Worm (Caenorhabditis elegans) whole organism, L2 larva: ENCODE data around the gene nhr-242.
A peak's percentile ranks its signal among the peaks of the same experiment; 100 is the strongest.

ENCODE experiments used
- F13H6.1 ChIP-seq: sonication (generic microtip); optimal IDR thresholded peaks from 2 replicates; lab custom pipeline; 2016; ENCODE audit warnings: missing genetic modification characterization, missing compliant biosample characterization
- R02D3.7 ChIP-seq: fragments of 150-350 bp; optimal IDR thresholded peaks from 2 replicates; lab custom pipeline; 2014; ENCODE audit warnings: missing biosample characterization, missing genetic modification characterization
- aly-2 ChIP-seq: fragments of 150-350 bp; optimal IDR thresholded peaks from 2 replicates; lab custom pipeline; 2014; ENCODE audit warnings: missing biosample characterization, missing genetic modification characterization
- blmp-1 ChIP-seq: sonication (generic microtip); optimal IDR thresholded peaks from 2 replicates; lab custom pipeline; 2017; ENCODE audit warnings: missing genetic modification characterization, mild to moderate bottlenecking, missing compliant biosample characterization, antibody characterized with exemption, moderate library complexity; ENCODE audit not compliant: insufficient read depth
- ceh-16 ChIP-seq: fragments of 150-350 bp; optimal IDR thresholded peaks from 2 replicates; lab custom pipeline; 2014; ENCODE audit warnings: missing biosample characterization, missing genetic modification characterization
- ceh-82 ChIP-seq: fragments of 150-350 bp; optimal IDR thresholded peaks from 2 replicates; lab custom pipeline; 2014; ENCODE audit warnings: missing biosample characterization, missing genetic modification characterization
- crh-2 ChIP-seq: sonication (generic microtip); optimal IDR thresholded peaks from 2 replicates; lab custom pipeline; 2017; ENCODE audit warnings: missing biosample characterization, missing genetic modification characterization
- egl-27 ChIP-seq: sonication (generic microtip); optimal IDR thresholded peaks from 3 replicates; lab custom pipeline; 2017; ENCODE audit warnings: missing biosample characterization, missing genetic modification reagents, missing genetic modification characterization
- elt-3 ChIP-seq: sonication (generic microtip); optimal IDR thresholded peaks from 2 replicates; lab custom pipeline; 2017; ENCODE audit warnings: missing biosample characterization, missing genetic modification characterization
- fos-1 ChIP-seq: fragments of 150-350 bp; optimal IDR thresholded peaks from 2 replicates; lab custom pipeline; 2014; ENCODE audit warnings: missing biosample characterization, missing genetic modification characterization
- gmeb-1 ChIP-seq: fragments of 150-350 bp; optimal IDR thresholded peaks from 2 replicates; lab custom pipeline; 2014; ENCODE audit warnings: missing biosample characterization, missing genetic modification characterization
- lin-11 ChIP-seq: fragments of 150-350 bp; sonication (generic microtip); optimal IDR thresholded peaks from 2 replicates; lab custom pipeline; 2014; ENCODE audit warnings: missing biosample characterization, missing genetic modification characterization, inconsistent platforms, mixed read lengths
- lin-13 ChIP-seq: fragments of 150-350 bp; optimal IDR thresholded peaks from 2 replicates; lab custom pipeline; 2014; ENCODE audit warnings: missing biosample characterization, missing genetic modification reagents, missing genetic modification characterization
- lsy-2 ChIP-seq, 2 experiments: fragments of 150-350 bp in 1 of 2; sonication (generic microtip) in 1 of 2; optimal IDR thresholded peaks; 2 replicates each; lab custom pipeline; 2014 to 2017; ENCODE audit warnings: missing biosample characterization in 2 of 2, missing genetic modification characterization in 2 of 2
- nhr-10 ChIP-seq: sonication (generic microtip); optimal IDR thresholded peaks from 2 replicates; lab custom pipeline; 2017; ENCODE audit warnings: missing biosample characterization, missing genetic modification characterization
- nhr-11 ChIP-seq: fragments of 150-350 bp; optimal IDR thresholded peaks from 2 replicates; lab custom pipeline; 2014; ENCODE audit warnings: missing biosample characterization, missing genetic modification characterization
- nhr-12 ChIP-seq: fragments of 150-350 bp; optimal IDR thresholded peaks from 2 replicates; lab custom pipeline; 2014; ENCODE audit warnings: missing biosample characterization, missing genetic modification characterization
- nhr-129 ChIP-seq: fragments of 150-350 bp; optimal IDR thresholded peaks from 2 replicates; lab custom pipeline; 2014; ENCODE audit warnings: missing biosample characterization, missing genetic modification characterization
- nhr-23 ChIP-seq: fragments of 150-350 bp; optimal IDR thresholded peaks from 2 replicates; lab custom pipeline; 2014; ENCODE audit warnings: missing biosample characterization, missing genetic modification reagents, missing genetic modification characterization
- nhr-237 ChIP-seq: fragments of 150-350 bp; optimal IDR thresholded peaks from 2 replicates; lab custom pipeline; 2014; ENCODE audit warnings: missing biosample characterization, missing genetic modification characterization
- nhr-25 ChIP-seq: fragments of 150-350 bp; sonication (generic microtip); optimal IDR thresholded peaks from 3 replicates; lab custom pipeline; 2014; ENCODE audit warnings: missing biosample characterization, missing genetic modification characterization
- peb-1 ChIP-seq: fragments of 150-350 bp; optimal IDR thresholded peaks from 2 replicates; lab custom pipeline; 2014; ENCODE audit warnings: missing biosample characterization, missing genetic modification characterization
- skn-1 ChIP-seq: sonication (generic microtip); optimal IDR thresholded peaks from 2 replicates; lab custom pipeline; 2017; ENCODE audit warnings: missing biosample characterization, missing genetic modification characterization
- sma-3 ChIP-seq: sonication (generic microtip); optimal IDR thresholded peaks from 2 replicates; lab custom pipeline; 2016; ENCODE audit warnings: missing genetic modification reagents, missing genetic modification characterization, missing compliant biosample characterization
- unc-39 ChIP-seq: fragments of 150-350 bp; optimal IDR thresholded peaks from 2 replicates; lab custom pipeline; 2014; ENCODE audit warnings: missing biosample characterization, missing genetic modification characterization
- unc-62 ChIP-seq: fragments of 150-350 bp; optimal IDR thresholded peaks from 2 replicates; lab custom pipeline; 2014; ENCODE audit warnings: missing biosample characterization, missing genetic modification reagents, missing genetic modification characterization
- zag-1 ChIP-seq: fragments of 150-350 bp; optimal IDR thresholded peaks from 2 replicates; lab custom pipeline; 2014; ENCODE audit warnings: missing biosample characterization, missing genetic modification characterization
- ztf-11 ChIP-seq: sonication (generic microtip); optimal IDR thresholded peaks from 2 replicates; lab custom pipeline; 2017; ENCODE audit warnings: missing biosample characterization, missing genetic modification characterization
- ztf-4 ChIP-seq: fragments of 150-350 bp; optimal IDR thresholded peaks from 2 replicates; lab custom pipeline; 2014; ENCODE audit warnings: missing biosample characterization, missing genetic modification characterization

nhr-242 gene

ce11 chrIV:2581483-2581882 lies at the start of gene nhr-242:
nhr-242 (minus strand) TSS chrIV:2581583.
- no peak for TF ChIP-seq nhr-25

ce11 chrIV:2630145-2630544 lies 48.8 kb upstream of the nhr-242 start:
- no peak for TF ChIP-seq elt-3 (tag; lab: Kevin White, UChicago)
- no peak for TF ChIP-seq nhr-129 (tag; lab: Kevin White, UChicago)
- TF ChIP-seq R02D3.7 (tag; lab: Kevin White, UChicago) = no peak
- no peak for TF ChIP-seq zag-1 (tag; lab: Kevin White, UChicago)
- TF ChIP-seq lin-11 = no peak
- no peak for TF ChIP-seq peb-1 (tag; lab: Kevin White, UChicago)
- TF ChIP-seq, all 48 proteins: peak for 0

- TF ChIP-seq sma-3 (GFP tag; lab: Kevin White, UChicago) = no peak
- TF ChIP-seq lsy-2 (tag; optimal IDR thresholded peaks at IDR 0.05; lab: Kevin White, UChicago) = no peak
- TF ChIP-seq skn-1 (tag; lab: Kevin White, UChicago) = no peak
- TF ChIP-seq crh-2 (tag; lab: Kevin White, UChicago) = no peak
- no peak for TF ChIP-seq nhr-23 (tag; lab: Kevin White, UChicago)
- no peak for TF ChIP-seq egl-27
- TF ChIP-seq R02D3.7 (tag; lab: Kevin White, UChicago) = no peak
- TF ChIP-seq nhr-25 = no peak
- no peak for TF ChIP-seq nhr-12 (tag; lab: Kevin White, UChicago)
- TF ChIP-seq nhr-129 (tag; lab: Kevin White, UChicago) = no peak
Observed at ce11 chrIV:2628171-2628570, 46.8 kb upstream of the nhr-242 start, which contains the start of gene ngn-1. ngn-1 (minus strand) TSS chrIV:2628271.

ce11 chrIV:2618611-2619010 lies 37.2 kb upstream of the nhr-242 start, which contains the start of gene smf-3:
smf-3 (plus strand) TSS chrIV:2618869.
- TF ChIP-seq fos-1 (tag; lab: Kevin White, UChicago) = peak; percentile 85
- no peak for TF ChIP-seq nhr-10 (tag; lab: Kevin White, UChicago)
- peak; percentile 53 for TF ChIP-seq crh-2 (tag; lab: Kevin White, UChicago)
- TF ChIP-seq gmeb-1 (tag; lab: Kevin White, UChicago) = peak; percentile 15
- TF ChIP-seq F13H6.1 (tag; lab: Kevin White, UChicago) = peak; percentile 26

- no peak for TF ChIP-seq lin-13
- TF ChIP-seq nhr-25 = no peak
- no peak for TF ChIP-seq nhr-237 (tag; lab: Kevin White, UChicago)
- no peak for TF ChIP-seq nhr-11 (tag; lab: Kevin White, UChicago)
- TF ChIP-seq lin-11 = no peak
- TF ChIP-seq blmp-1 (tag; lab: Kevin White, UChicago) = no peak
- TF ChIP-seq ceh-16 (tag; lab: Kevin White, UChicago) = no peak
- no peak for TF ChIP-seq skn-1 (tag; lab: Kevin White, UChicago)
- TF ChIP-seq ztf-4 = no peak
- TF ChIP-seq nhr-129 (tag; lab: Kevin White, UChicago) = no peak
- TF ChIP-seq, all 48 proteins: peak for 0
Observed at ce11 chrIV:2616853-2617252, 35.5 kb upstream of the nhr-242 start.

- TF ChIP-seq nhr-237 (tag; lab: Kevin White, UChicago) (no peak), nhr-23 (tag; lab: Kevin White, UChicago) (no peak), sma-3 (GFP tag; lab: Kevin White, UChicago) (no peak), ceh-16 (tag; lab: Kevin White, UChicago) (no peak), zag-1 (tag; lab: Kevin White, UChicago) (no peak), aly-2 (tag; lab: Kevin White, UChicago) (no peak), F13H6.1 (tag; lab: Kevin White, UChicago) (no peak), ceh-82 (tag; lab: Kevin White, UChicago) (no peak), unc-39 (tag; lab: Kevin White, UChicago) (no peak), nhr-11 (tag; lab: Kevin White, UChicago) (no peak), unc-62 (GFP tag; lab: Kevin White, UChicago) (no peak), ztf-11 (no peak), elt-3 (tag; lab: Kevin White, UChicago) (no peak)
Observed at ce11 chrIV:2613754-2614244, 32.4 kb upstream of the nhr-242 start, which contains the start of gene daao-1. daao-1 (plus strand) TSS chrIV:2614194.
